Worm (Caenorhabditis elegans) whole organism, young adult: ENCODE results near the gene F13E6.2.

Source experiments
- B0035.1 ChIP-seq: sonication (generic microtip); optimal IDR thresholded peaks from 2 replicates; lab custom pipeline; 2016; ENCODE audit warnings: missing genetic modification characterization, mild to moderate bottlenecking, missing compliant biosample characterization, missing genotype, missing genetic modification reagents
- B0261.1 ChIP-seq: sonication (generic microtip); optimal IDR thresholded peaks from 2 replicates; lab custom pipeline; 2016; ENCODE audit warnings: mild to moderate bottlenecking, missing genetic modification characterization, moderate library complexity, missing compliant biosample characterization
- D2030.7 ChIP-seq: fragments of 200-800 bp; sonication (Bioruptor generic); IDR thresholded peaks from 2 replicates; pipeline ENCODE4 v1.3.6; 2022; ENCODE audit warnings: missing genetic modification reagents, missing genetic modification characterization, missing compliant biosample characterization
- F23B12.7 ChIP-seq: sonication (generic microtip); optimal IDR thresholded peaks from 2 replicates; lab custom pipeline; 2017; ENCODE audit warnings: missing genetic modification characterization, mild to moderate bottlenecking, missing compliant biosample characterization, antibody characterized with exemption, moderate library complexity; ENCODE audit not compliant: insufficient read depth
- F39B2.1 ChIP-seq: fragments of 200-800 bp; sonication (Bioruptor generic); IDR thresholded peaks from 2 replicates; pipeline ENCODE4 v1.3.6; 2022; ENCODE audit warnings: missing genetic modification reagents, missing genetic modification characterization, missing compliant biosample characterization
- F52B5.7 ChIP-seq: sonication (generic microtip); optimal IDR thresholded peaks from 2 replicates; lab custom pipeline; 2016; ENCODE audit warnings: mild to moderate bottlenecking, missing genetic modification characterization, missing compliant biosample characterization
- T26A5.8 ChIP-seq: sonication (generic microtip); optimal IDR thresholded peaks from 2 replicates; lab custom pipeline; 2016; ENCODE audit warnings: missing genetic modification characterization, missing compliant biosample characterization
- Y53G8AR.9 ChIP-seq: fragments of 200-800 bp; sonication (Bioruptor generic); conservative IDR thresholded peaks from 2 replicates; pipeline ENCODE4 v1.3.6; 2022; ENCODE audit warnings: missing genetic modification reagents, missing genetic modification characterization, missing compliant biosample characterization
- Y56A3A.18 ChIP-seq: fragments of 200-800 bp; sonication (Bioruptor generic); IDR thresholded peaks from 2 replicates; pipeline ENCODE4 v1.3.6; 2022; ENCODE audit warnings: missing genetic modification reagents, missing genetic modification characterization, missing compliant biosample characterization
- aptf-3 ChIP-seq: fragments of 200-800 bp; sonication (Bioruptor generic); IDR thresholded peaks from 2 replicates; pipeline ENCODE4 v1.3.6; 2022; ENCODE audit warnings: missing genetic modification characterization, missing compliant biosample characterization
- attf-5 ChIP-seq: fragments of 200-800 bp; sonication (Bioruptor generic); optimal IDR thresholded peaks from 2 replicates; lab custom pipeline; 2018; ENCODE audit warnings: mild to moderate bottlenecking, missing genetic modification characterization, missing compliant biosample characterization
- ceh-79 ChIP-seq: sonication (generic microtip); optimal IDR thresholded peaks from 2 replicates; lab custom pipeline; 2017; ENCODE audit warnings: mild to moderate bottlenecking, missing genetic modification characterization, missing compliant biosample characterization
- die-1 ChIP-seq: sonication (generic microtip); optimal IDR thresholded peaks from 2 replicates; lab custom pipeline; 2016; ENCODE audit warnings: missing genotype, mild to moderate bottlenecking, missing genetic modification characterization, missing compliant biosample characterization
- dox-1 ChIP-seq: fragments of 200-800 bp; sonication (Bioruptor generic); IDR thresholded peaks from 2 replicates; pipeline ENCODE4 v1.3.6; 2022; ENCODE audit warnings: missing genetic modification reagents, missing genetic modification characterization, missing compliant biosample characterization
- egl-44 ChIP-seq: fragments of 200-800 bp; sonication (Bioruptor generic); IDR thresholded peaks from 2 replicates; pipeline ENCODE4 v1.3.6; 2022; ENCODE audit warnings: missing genetic modification reagents, missing genetic modification characterization, missing compliant biosample characterization
- ekl-4 ChIP-seq: fragments of 200-800 bp; sonication (Bioruptor generic); IDR thresholded peaks from 2 replicates; pipeline ENCODE4 v1.3.6; 2022; ENCODE audit warnings: missing genetic modification reagents, missing genetic modification characterization, missing compliant biosample characterization
- ets-4 ChIP-seq: fragments of 200-800 bp; sonication (Bioruptor generic); optimal IDR thresholded peaks from 2 replicates; lab custom pipeline; 2018; ENCODE audit warnings: mild to moderate bottlenecking, missing genetic modification characterization, missing compliant biosample characterization
- fkh-3 ChIP-seq: sonication (generic microtip); optimal IDR thresholded peaks from 2 replicates; lab custom pipeline; 2016; ENCODE audit warnings: mild to moderate bottlenecking, missing genetic modification characterization, missing compliant biosample characterization
- gei-17 ChIP-seq: fragments of 200-800 bp; sonication (Bioruptor generic); optimal IDR thresholded peaks from 2 replicates; lab custom pipeline; 2018; ENCODE audit warnings: mild to moderate bottlenecking, missing genetic modification characterization, missing compliant biosample characterization
- hlh-26 ChIP-seq: fragments of 200-800 bp; sonication (Bioruptor generic); conservative IDR thresholded peaks from 2 replicates; pipeline ENCODE4 v1.3.6; 2022; ENCODE audit warnings: missing genetic modification reagents, missing genetic modification characterization, missing compliant biosample characterization
- hmg-20 ChIP-seq: fragments of 200-800 bp; sonication (Bioruptor generic); IDR thresholded peaks from 2 replicates; pipeline ENCODE4 v1.3.6; 2022; ENCODE audit warnings: missing genetic modification reagents, missing genetic modification characterization, missing compliant biosample characterization
- hrde-1 ChIP-seq: sonication (generic microtip); optimal IDR thresholded peaks from 2 replicates; lab custom pipeline; 2016; ENCODE audit warnings: missing genetic modification characterization, mild to moderate bottlenecking, missing compliant biosample characterization, moderate library complexity, missing genotype, missing genetic modification reagents, borderline replicate concordance
- hsf-1 ChIP-seq: fragments of 200-800 bp; sonication (Bioruptor generic); IDR thresholded peaks from 2 replicates; pipeline ENCODE4 v1.3.6; 2022; ENCODE audit warnings: missing genetic modification reagents, missing genetic modification characterization, missing compliant biosample characterization
- let-526 ChIP-seq: fragments of 200-800 bp; sonication (Bioruptor generic); IDR thresholded peaks from 2 replicates; pipeline ENCODE4 v1.3.6; 2022; ENCODE audit warnings: missing genetic modification reagents, missing genetic modification characterization, missing compliant biosample characterization
- lin-35 ChIP-seq, 3 experiments: fragments of 150-350 bp in 2 of 3; sonication (generic microtip) in 1 of 3; optimal IDR thresholded peaks; 2 replicates each; lab custom pipeline; 2014 to 2018; ENCODE audit warnings: missing biosample characterization in 3 of 3, missing genetic modification characterization in 3 of 3, missing genetic modification reagents in 3 of 3
- lin-54 ChIP-seq: fragments of 200-800 bp; sonication (Bioruptor generic); optimal IDR thresholded peaks from 2 replicates; lab custom pipeline; 2018; ENCODE audit warnings: mild to moderate bottlenecking, missing genetic modification characterization, missing compliant biosample characterization
- lsl-1 ChIP-seq: fragments of 200-800 bp; sonication (Bioruptor generic); optimal IDR thresholded peaks from 2 replicates; lab custom pipeline; 2018; ENCODE audit warnings: mild to moderate bottlenecking, missing genetic modification characterization, moderate library complexity, missing compliant biosample characterization
- madf-10 ChIP-seq: sonication (generic microtip); optimal IDR thresholded peaks from 2 replicates; lab custom pipeline; 2016; ENCODE audit warnings: mild to moderate bottlenecking, missing genetic modification characterization, missing compliant biosample characterization
- madf-6 ChIP-seq: fragments of 200-800 bp; sonication (Bioruptor generic); IDR thresholded peaks from 2 replicates; pipeline ENCODE4 v1.3.6; 2022; ENCODE audit warnings: missing genetic modification reagents, missing genetic modification characterization, missing compliant biosample characterization
- mxl-1 ChIP-seq: sonication (generic microtip); optimal IDR thresholded peaks from 2 replicates; lab custom pipeline; 2016; ENCODE audit warnings: missing genetic modification characterization, missing compliant biosample characterization
- nfya-1 ChIP-seq: sonication (generic microtip); optimal IDR thresholded peaks from 2 replicates; lab custom pipeline; 2017; ENCODE audit warnings: antibody characterized with exemption, missing compliant biosample characterization, missing genetic modification characterization, borderline replicate concordance; ENCODE audit not compliant: insufficient read depth
- nfya-2 ChIP-seq: fragments of 200-800 bp; sonication (Bioruptor generic); IDR thresholded peaks from 2 replicates; pipeline ENCODE4 v1.3.6; 2022; ENCODE audit warnings: missing genetic modification reagents, missing genetic modification characterization, missing compliant biosample characterization
- nhr-120 ChIP-seq: fragments of 200-800 bp; sonication (Bioruptor generic); IDR thresholded peaks from 2 replicates; pipeline ENCODE4 v1.3.6; 2022; ENCODE audit warnings: missing genetic modification characterization, missing compliant biosample characterization
- nhr-27 ChIP-seq: fragments of 200-800 bp; sonication (Bioruptor generic); optimal IDR thresholded peaks from 2 replicates; lab custom pipeline; 2018; ENCODE audit warnings: mild to moderate bottlenecking, missing genetic modification characterization, moderate library complexity, missing compliant biosample characterization
- nhr-90 ChIP-seq: sonication (generic microtip); optimal IDR thresholded peaks from 2 replicates; lab custom pipeline; 2016; ENCODE audit warnings: missing genotype, mild to moderate bottlenecking, missing genetic modification characterization, missing compliant biosample characterization
- repo-1 ChIP-seq: sonication (generic microtip); optimal IDR thresholded peaks from 2 replicates; lab custom pipeline; 2017; ENCODE audit warnings: mild to moderate bottlenecking, missing genetic modification characterization, missing compliant biosample characterization
- sea-2 ChIP-seq: fragments of 200-800 bp; sonication (Bioruptor generic); IDR thresholded peaks from 2 replicates; pipeline ENCODE4 v1.3.6; 2022; ENCODE audit warnings: missing genetic modification characterization, missing compliant biosample characterization
- snpc-1.3 ChIP-seq: sonication (generic microtip); optimal IDR thresholded peaks from 2 replicates; lab custom pipeline; 2017; ENCODE audit warnings: missing genetic modification characterization, mild to moderate bottlenecking, missing compliant biosample characterization, antibody characterized with exemption, moderate library complexity, missing genotype, missing genetic modification reagents; ENCODE audit not compliant: insufficient read depth
- snpc-4 ChIP-seq, 5 experiments: fragments of 150-350 bp in 1 of 5; sonication (generic microtip) in 4 of 5; optimal IDR thresholded peaks; 2 replicates each; lab custom pipeline; 2014 to 2018; ENCODE audit warnings: missing genetic modification characterization in 5 of 5, missing biosample characterization in 3 of 5, antibody characterized with exemption in 2 of 5, mild to moderate bottlenecking in 2 of 5, missing compliant biosample characterization in 2 of 5, missing genotype in 2 of 5, moderate library complexity in 2 of 5, missing genetic modification reagents in 1 of 5
- somi-1 ChIP-seq: fragments of 200-800 bp; sonication (Bioruptor generic); optimal IDR thresholded peaks from 2 replicates; lab custom pipeline; 2018; ENCODE audit warnings: mild to moderate bottlenecking, missing genetic modification characterization, missing compliant biosample characterization
- tbx-9 ChIP-seq: sonication (generic microtip); optimal IDR thresholded peaks from 2 replicates; lab custom pipeline; 2016; ENCODE audit warnings: borderline replicate concordance, missing genetic modification characterization, inconsistent platforms, missing compliant biosample characterization
- unc-130 ChIP-seq: sonication (generic microtip); optimal IDR thresholded peaks from 2 replicates; lab custom pipeline; 2016; ENCODE audit warnings: missing genetic modification reagents, missing genetic modification characterization, missing compliant biosample characterization
- zim-3 ChIP-seq: sonication (generic microtip); optimal IDR thresholded peaks from 2 replicates; lab custom pipeline; 2017; ENCODE audit warnings: mild to moderate bottlenecking, missing genetic modification characterization, moderate library complexity, missing compliant biosample characterization
- ztf-18 ChIP-seq: sonication (generic microtip); optimal IDR thresholded peaks from 2 replicates; lab custom pipeline; 2016; ENCODE audit warnings: missing genotype, mild to moderate bottlenecking, missing genetic modification characterization, missing compliant biosample characterization
- ztf-26 ChIP-seq: sonication (generic microtip); optimal IDR thresholded peaks from 2 replicates; lab custom pipeline; 2017; ENCODE audit warnings: missing genetic modification characterization, missing compliant biosample characterization

The F13E6.2 gene

DNA sequence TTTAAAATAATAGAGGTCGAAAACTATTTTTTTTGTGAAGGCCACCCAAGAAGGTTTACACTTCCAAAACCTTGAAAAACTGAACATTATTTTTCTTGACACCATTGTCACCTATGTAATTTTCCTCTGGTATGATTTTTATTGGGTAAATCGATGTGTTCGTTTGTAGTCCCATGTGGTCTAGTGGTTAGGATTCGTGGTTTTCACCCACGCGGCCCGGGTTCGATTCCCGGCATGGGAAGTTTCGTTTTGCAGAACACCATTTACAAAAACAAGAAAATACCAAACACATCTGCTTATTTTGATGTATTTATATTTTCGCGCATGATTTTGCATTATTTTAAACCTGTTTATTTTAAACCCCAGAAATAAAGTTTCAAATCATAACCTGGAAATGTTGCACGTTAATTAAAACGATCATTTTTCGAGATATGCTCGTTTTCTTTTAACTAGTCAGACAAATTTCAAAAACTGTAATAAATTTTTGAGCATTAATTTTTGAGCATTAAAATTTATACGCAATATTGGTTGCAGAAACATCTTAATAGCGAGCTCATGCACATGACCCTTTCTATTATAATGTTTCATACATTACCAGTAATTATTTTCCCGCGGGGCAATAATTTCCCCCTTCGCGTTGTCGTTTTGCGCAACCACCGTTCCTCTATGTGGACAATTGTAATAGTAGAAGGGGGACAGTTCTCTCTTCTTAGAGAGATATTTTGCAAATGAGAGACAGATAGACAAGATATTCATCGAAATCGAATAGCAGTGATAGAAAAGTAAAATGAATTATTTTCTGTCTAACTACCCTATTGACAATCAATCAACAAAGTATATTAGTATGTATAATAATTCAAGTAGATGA is 6.4 kb downstream of the F13E6.2 start (continued):
- no peak for TF ChIP-seq lsl-1 (GFP tag; lab: Kevin White, UChicago)
- 0 out of 2 replicates have a peak, but pooled peaks have one; percentile 27 for TF ChIP-seq egl-44
- TF ChIP-seq F39B2.1 (GFP tag; lab: Robert Waterston, UW): no peak
- peak; percentile 71 for TF ChIP-seq B0261.1 (tag; lab: Kevin White, UChicago)
- no peak for TF ChIP-seq repo-1 (tag; lab: Kevin White, UChicago)
- no peak for TF ChIP-seq aptf-3 (GFP tag; lab: Robert Waterston, UW)
- no peak for TF ChIP-seq ekl-4 (GFP tag; lab: Robert Waterston, UW)
- no peak for TF ChIP-seq B0035.1 (tag; lab: Kevin White, UChicago)
- TF ChIP-seq Y53G8AR.9 (GFP tag; lab: Robert Waterston, UW): no peak
- TF ChIP-seq Y56A3A.18 (GFP tag; lab: Robert Waterston, UW): no peak
- peak; percentile 76 for TF ChIP-seq die-1 (tag; lab: Kevin White, UChicago)
- TF ChIP-seq ceh-79: no peak
- TF ChIP-seq ztf-26: peak; percentile 6
- peak; percentile 44 for TF ChIP-seq gei-17 (GFP tag; lab: Kevin White, UChicago)
- peak; percentile 19 for TF ChIP-seq lin-54
- TF ChIP-seq nhr-27 (tag; lab: Kevin White, UChicago): no peak
- TF ChIP-seq nhr-120 (GFP tag; lab: Robert Waterston, UW): no peak; the same call in 1 of the 2 replicates
- TF ChIP-seq F52B5.7: no peak
- peak; percentile 41 for TF ChIP-seq nhr-90
- TF ChIP-seq hmg-20 (GFP tag; lab: Robert Waterston, UW): 0 out of 2 replicates have a peak, but pooled peaks have one; percentile 10
- peak in 1 of 3 experiments; percentile 5 for TF ChIP-seq lin-35 (GFP tag; optimal IDR thresholded peaks at IDR 0.05; lab: Kevin White, UChicago)
- TF ChIP-seq unc-130 (GFP tag; lab: Kevin White, UChicago): peak; percentile 17
- TF ChIP-seq madf-10: peak; percentile 5
- no peak for TF ChIP-seq nfya-2
- peak; percentile 44 for TF ChIP-seq snpc-4 (GFP tag; optimal IDR thresholded peaks at IDR 0.05; lab: Kevin White, UChicago)
- peak in 2 of 4 experiments; percentile 51 to 56 for TF ChIP-seq snpc-4 (tag; optimal IDR thresholded peaks at IDR 0.05; lab: Kevin White, UChicago)
- TF ChIP-seq hsf-1: no peak
- no peak for TF ChIP-seq hlh-26 (GFP tag; lab: Robert Waterston, UW)
- TF ChIP-seq nfya-1 (tag; lab: Kevin White, UChicago): no peak

DNA sequence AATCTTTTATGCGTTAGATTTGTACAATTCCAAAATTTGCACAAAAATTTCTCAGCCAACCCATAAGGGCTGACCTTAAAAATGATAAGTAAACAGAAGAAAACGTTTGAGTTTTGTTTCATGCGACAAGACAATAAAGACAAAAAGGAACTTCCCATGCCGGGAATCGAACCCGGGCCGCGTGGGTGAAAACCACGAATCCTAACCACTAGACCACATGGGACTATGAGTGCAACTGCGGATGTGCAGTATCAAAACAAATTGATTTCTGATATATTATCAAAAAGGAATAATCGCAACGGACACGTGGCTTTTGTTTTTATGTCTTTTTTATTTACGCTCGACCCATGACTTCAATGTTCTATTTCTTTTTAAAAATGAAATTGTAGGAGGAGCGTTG is 7.2 kb downstream of the F13E6.2 start:
- TF ChIP-seq zim-3 (tag; lab: Kevin White, UChicago): peak; percentile 30
- TF ChIP-seq dox-1 (GFP tag; lab: Robert Waterston, UW): peak; percentile 52
- TF ChIP-seq lin-54: no peak
- peak; percentile 64 for TF ChIP-seq D2030.7 (GFP tag; lab: Robert Waterston, UW)
- no peak for TF ChIP-seq somi-1 (GFP tag; lab: Kevin White, UChicago)
- peak; percentile 11 for TF ChIP-seq attf-5 (GFP tag; lab: Kevin White, UChicago)
- peak; percentile 31 for TF ChIP-seq T26A5.8 (tag; lab: Kevin White, UChicago)
- TF ChIP-seq snpc-1.3: peak; percentile 30
- TF ChIP-seq mxl-1 (tag; lab: Kevin White, UChicago): no peak
- TF ChIP-seq gei-17 (GFP tag; lab: Kevin White, UChicago): no peak
- TF ChIP-seq ets-4 (GFP tag; lab: Kevin White, UChicago): no peak
- TF ChIP-seq hrde-1 (tag; lab: Kevin White, UChicago): peak; percentile 31
- TF ChIP-seq fkh-3 (tag; lab: Kevin White, UChicago): peak; percentile 53
- 0 out of 2 replicates have a peak, but pooled peaks have one; percentile 44 for TF ChIP-seq egl-44
- no peak for TF ChIP-seq hlh-26 (GFP tag; lab: Robert Waterston, UW)
- no peak for TF ChIP-seq let-526
- no peak for TF ChIP-seq F23B12.7 (tag; lab: Kevin White, UChicago)
- TF ChIP-seq nhr-90: peak; percentile 68
- TF ChIP-seq tbx-9 (tag; lab: Kevin White, UChicago): no peak
- TF ChIP-seq madf-6: peak; percentile 39; the same call in 1 of the 2 replicates
- TF ChIP-seq ztf-18 (tag; lab: Kevin White, UChicago): no peak
- peak; percentile 60 for TF ChIP-seq B0261.1 (tag; lab: Kevin White, UChicago)
- no peak for TF ChIP-seq sea-2 (GFP tag; lab: Robert Waterston, UW)
